Worm (Caenorhabditis elegans): Measurements from ENCODE around the gene B0035.3.

ce11 chrIV:11316106-11316505 is 1.3 kb upstream of the B0035.3 start:
- TF ChIP-seq dao-5 (tag; optimal IDR thresholded peaks at IDR 0.05) (no peak), him-1 (tag; optimal IDR thresholded peaks at IDR 0.05) (no peak)
